Fruit fly (Drosophila melanogaster): ENCODE data around the gene olf413.

olf413 gene

dm6 chr3L:22277186-22277585, 141.3 kb downstream of the olf413 start (continued):
- TF ChIP-seq CG10147 (GFP tag; optimal IDR thresholded peaks at IDR 0.05) = no peak
- peak; percentile 60 for TF ChIP-seq slbo (GFP tag; IDR thresholded peaks at IDR 0.05)
- no peak for TF ChIP-seq Scr (GFP tag; IDR thresholded peaks at IDR 0.05; ENCODE audit: partially characterized antibody)
- peak; percentile 62 for TF ChIP-seq lmd (GFP tag; IDR thresholded peaks at IDR 0.05)
- TF ChIP-seq Ada2b (GFP tag; IDR thresholded peaks at IDR 0.05) = peak; percentile 49
- peak; percentile 28; the same call in 1 of the 2 replicates for TF ChIP-seq ranshi (GFP tag; IDR thresholded peaks at IDR 0.05)
- 0 out of 3 replicates have a peak, but pooled peaks have one; percentile 12 for TF ChIP-seq B-H1 (GFP tag; IDR thresholded peaks at IDR 0.05)
- peak; percentile 37 for TF ChIP-seq CG4820 (GFP tag; optimal IDR thresholded peaks at IDR 0.05)
- peak; percentile 91 for TF ChIP-seq Ets65A (GFP tag)
- peak; percentile 30; the same call in 1 of the 2 replicates for TF ChIP-seq H2.0 (GFP tag; IDR thresholded peaks at IDR 0.05)
- peak; percentile 34; the same call in 1 of the 2 replicates for TF ChIP-seq E2f1 (GFP tag; IDR thresholded peaks at IDR 0.05)
- TF ChIP-seq zen (tag; optimal IDR thresholded peaks at IDR 0.05) = no peak
- TF ChIP-seq HLH3B (GFP tag; IDR thresholded peaks at IDR 0.05) = peak; percentile 48; the same call in 1 of the 2 replicates
- peak; percentile 56 for TF ChIP-seq CG32772 (GFP tag; IDR thresholded peaks at IDR 0.05)
- TF ChIP-seq tio (GFP tag; optimal IDR thresholded peaks at IDR 0.05) = no peak
- peak; percentile 22 for TF ChIP-seq CG2875 (GFP tag; optimal IDR thresholded peaks at IDR 0.05)
- no peak for TF ChIP-seq Ravus (GFP tag; IDR thresholded peaks at IDR 0.05)
- peak; percentile 27 for TF ChIP-seq CG30431 (GFP tag; optimal IDR thresholded peaks at IDR 0.05)
- TF ChIP-seq nmo (GFP tag; optimal IDR thresholded peaks at IDR 0.05) = peak; percentile 73
- 0 out of 3 replicates have a peak, but pooled peaks have one; percentile 11 for TF ChIP-seq H15 (GFP tag; IDR thresholded peaks at IDR 0.05)
- peak; percentile 48; the same call in 1 of the 2 replicates for TF ChIP-seq sisA (GFP tag; IDR thresholded peaks at IDR 0.05)
- TF ChIP-seq CG2889 (GFP tag; IDR thresholded peaks at IDR 0.05) = 0 out of 3 replicates have a peak, but pooled peaks have one; percentile 38
- TF ChIP-seq chif (GFP tag; optimal IDR thresholded peaks at IDR 0.05) = peak in 1 of 2 experiments; percentile 31
- TF ChIP-seq CG13775 (GFP tag; optimal IDR thresholded peaks at IDR 0.05) = peak; percentile 10
- peak; percentile 12 for TF ChIP-seq Mad (GFP tag; optimal IDR thresholded peaks at IDR 0.05)
- peak; percentile 45; the same call in 1 of the 3 replicates for TF ChIP-seq croc (GFP tag; conservative IDR thresholded peaks at IDR 0.05)
- TF ChIP-seq Hr51 (GFP tag; optimal IDR thresholded peaks at IDR 0.05) = peak in 1 of 2 experiments; percentile 8
- TF ChIP-seq CG9876 (GFP tag; optimal IDR thresholded peaks at IDR 0.05) = peak; percentile 35
- peak; percentile 14 for TF ChIP-seq ewg (GFP tag; optimal IDR thresholded peaks at IDR 0.05)
- TF ChIP-seq trh (GFP tag; optimal IDR thresholded peaks at IDR 0.05) = peak; percentile 6
- TF ChIP-seq mam (GFP tag; optimal IDR thresholded peaks at IDR 0.05) = peak; percentile 31
- TF ChIP-seq scrt (GFP tag; optimal IDR thresholded peaks at IDR 0.05) = no peak
- TF ChIP-seq CG14050 (GFP tag; IDR thresholded peaks at IDR 0.05) = peak; percentile 53; the same call in 1 of the 3 replicates
- peak; percentile 67; the same call in 2 of the 3 replicates for TF ChIP-seq CG11695 (GFP tag; IDR thresholded peaks at IDR 0.05)
- TF ChIP-seq pnt (GFP tag; optimal IDR thresholded peaks at IDR 0.05) = peak; percentile 40
- peak; percentile 50 for TF ChIP-seq crol (GFP tag; IDR thresholded peaks at IDR 0.05)
- TF ChIP-seq sens-2 (GFP tag; IDR thresholded peaks at IDR 0.05) = peak; percentile 26; the same call in 1 of the 2 replicates
- peak; percentile 40; the same call in 1 of the 2 replicates for TF ChIP-seq wor (GFP tag; IDR thresholded peaks at IDR 0.05)
- peak; percentile 34; the same call in 1 of the 2 replicates for TF ChIP-seq CG32767 (GFP tag; IDR thresholded peaks at IDR 0.05)
- TF ChIP-seq Drgx (GFP tag; IDR thresholded peaks at IDR 0.05) = peak; percentile 68
- TF ChIP-seq salm (tag; optimal IDR thresholded peaks at IDR 0.05) = no peak
- TF ChIP-seq CG7556 (GFP tag; optimal IDR thresholded peaks at IDR 0.05) = peak; percentile 39
- 0 out of 2 replicates have a peak, but pooled peaks have one; percentile 45 for TF ChIP-seq Xrp1 (GFP tag; IDR thresholded peaks at IDR 0.05)
- peak; percentile 15 for TF ChIP-seq Hmr (GFP tag; optimal IDR thresholded peaks at IDR 0.05)
- 0 out of 2 replicates have a peak, but pooled peaks have one; percentile 14 for TF ChIP-seq Awh (GFP tag; IDR thresholded peaks at IDR 0.05)
- no peak for TF ChIP-seq slou (GFP tag; optimal IDR thresholded peaks at IDR 0.05)
- TF ChIP-seq zf30C (GFP tag; optimal IDR thresholded peaks at IDR 0.05) = peak; percentile 12
- TF ChIP-seq CG9609 (GFP tag; optimal IDR thresholded peaks at IDR 0.05) = peak; percentile 14
- TF ChIP-seq Antp (GFP tag; optimal IDR thresholded peaks at IDR 0.05) = peak; percentile 51
- TF ChIP-seq psq (GFP tag; optimal IDR thresholded peaks at IDR 0.05) = no peak
- peak; percentile 5; the same call in 1 of the 2 replicates for TF ChIP-seq ssp (GFP tag; IDR thresholded peaks at IDR 0.05)
